Worm (Caenorhabditis elegans) whole organism, L4 larva: ENCODE data around the gene W08G11.5.

Experiments
- F44E2.7 ChIP-seq: fragments of 200-800 bp; sonication (Bioruptor generic); IDR thresholded peaks from 2 replicates; pipeline ENCODE4 v2.1.2; 2022; ENCODE audit warnings: missing genetic modification characterization, missing compliant biosample characterization
- F49E8.2 ChIP-seq: sonication (generic microtip); optimal IDR thresholded peaks from 2 replicates; lab custom pipeline; 2016; ENCODE audit warnings: missing compliant biosample characterization, mild to moderate bottlenecking, missing genetic modification characterization, borderline replicate concordance
- Y5F2A.4 ChIP-seq: fragments of 200-800 bp; sonication (Bioruptor generic); optimal IDR thresholded peaks from 2 replicates; lab custom pipeline; 2018; ENCODE audit warnings: mild to moderate bottlenecking, missing genetic modification characterization, missing compliant biosample characterization
- Y75B8A.6 ChIP-seq: fragments of 200-800 bp; sonication (Bioruptor generic); IDR thresholded peaks from 2 replicates; pipeline ENCODE4 v1.3.6; 2022; ENCODE audit warnings: missing genetic modification reagents, missing genetic modification characterization, missing compliant biosample characterization
- ZK337.2 ChIP-seq: fragments of 200-800 bp; sonication (Bioruptor generic); IDR thresholded peaks from 2 replicates; pipeline ENCODE4 v1.3.6; 2022; ENCODE audit warnings: missing genetic modification reagents, missing genetic modification characterization, missing compliant biosample characterization
- ama-1 ChIP-seq: fragments of 150-350 bp; optimal IDR thresholded peaks from 2 replicates; lab custom pipeline; 2014; ENCODE audit warnings: inconsistent platforms, mixed read lengths
- ceh-20 ChIP-seq: fragments of 200-800 bp; sonication (Bioruptor generic); IDR thresholded peaks from 2 replicates; pipeline ENCODE4 v1.3.6; 2022; ENCODE audit warnings: missing genetic modification reagents, missing genetic modification characterization, missing compliant biosample characterization
- ceh-28 ChIP-seq: fragments of 150-350 bp; optimal IDR thresholded peaks from 2 replicates; lab custom pipeline; 2014; ENCODE audit warnings: missing biosample characterization, missing genetic modification reagents, missing genetic modification characterization
- ceh-44 ChIP-seq: fragments of 200-800 bp; sonication (Bioruptor generic); IDR thresholded peaks from 2 replicates; pipeline ENCODE4 v1.3.6; 2022; ENCODE audit warnings: missing genetic modification reagents, missing genetic modification characterization, missing compliant biosample characterization
- ceh-62 ChIP-seq: sonication (generic microtip); optimal IDR thresholded peaks from 2 replicates; lab custom pipeline; 2017; ENCODE audit warnings: missing biosample characterization, missing genetic modification characterization
- ceh-82 ChIP-seq: sonication (generic microtip); optimal IDR thresholded peaks from 2 replicates; lab custom pipeline; 2017; ENCODE audit warnings: missing biosample characterization, missing genetic modification characterization
- cey-2 ChIP-seq: sonication (generic microtip); optimal IDR thresholded peaks from 3 replicates; lab custom pipeline; 2017; ENCODE audit warnings: missing genetic modification characterization, mild to moderate bottlenecking, missing compliant biosample characterization, antibody characterized with exemption, borderline replicate concordance; ENCODE audit not compliant: insufficient read depth
- ctbp-1 ChIP-seq: fragments of 200-800 bp; sonication (Bioruptor generic); IDR thresholded peaks from 2 replicates; pipeline ENCODE4 v1.3.6; 2022; ENCODE audit warnings: missing genetic modification reagents, missing genetic modification characterization, missing compliant biosample characterization
- daf-16 ChIP-seq, 3 experiments: sonication (generic microtip); optimal IDR thresholded peaks; 2 replicates each; lab custom pipeline; 2016 to 2017; ENCODE audit warnings: missing genetic modification characterization in 3 of 3, missing genetic modification reagents in 3 of 3, mild to moderate bottlenecking in 2 of 3, missing compliant biosample characterization in 2 of 3, missing biosample characterization in 1 of 3, moderate library complexity in 1 of 3
- dmd-6 ChIP-seq: fragments of 200-800 bp; sonication (Bioruptor generic); IDR thresholded peaks from 2 replicates; pipeline ENCODE4 v1.3.6; 2022; ENCODE audit warnings: missing genetic modification reagents, missing genetic modification characterization, missing compliant biosample characterization
- dpl-1 ChIP-seq: fragments of 150-350 bp; optimal IDR thresholded peaks from 2 replicates; lab custom pipeline; 2014; ENCODE audit warnings: missing biosample characterization, missing genetic modification reagents, missing genetic modification characterization
- dve-1 ChIP-seq: sonication (generic microtip); optimal IDR thresholded peaks from 2 replicates; lab custom pipeline; 2017; ENCODE audit warnings: antibody characterized with exemption, mild to moderate bottlenecking, missing genetic modification characterization, missing compliant biosample characterization; ENCODE audit not compliant: insufficient read depth
- egl-27 ChIP-seq: sonication (generic microtip); optimal IDR thresholded peaks from 3 replicates; lab custom pipeline; 2017; ENCODE audit warnings: missing biosample characterization, missing genetic modification reagents, missing genetic modification characterization
- fkh-10 ChIP-seq: fragments of 150-350 bp; optimal IDR thresholded peaks from 2 replicates; lab custom pipeline; 2014; ENCODE audit warnings: missing biosample characterization, missing genetic modification reagents, missing genetic modification characterization
- gei-8 ChIP-seq: fragments of 200-800 bp; sonication (Bioruptor generic); optimal IDR thresholded peaks from 2 replicates; lab custom pipeline; 2018; ENCODE audit warnings: mild to moderate bottlenecking, missing genetic modification characterization, missing compliant biosample characterization
- hif-1 ChIP-seq, 2 experiments: sonication (generic microtip); optimal IDR thresholded peaks; 2 replicates each; lab custom pipeline; 2016 to 2017; ENCODE audit warnings: missing compliant biosample characterization in 2 of 2, missing genetic modification characterization in 2 of 2, missing genetic modification reagents in 2 of 2, missing genotype in 2 of 2, mild to moderate bottlenecking in 1 of 2
- hlh-11 ChIP-seq: fragments of 200-800 bp; sonication (Bioruptor generic); optimal IDR thresholded peaks from 2 replicates; lab custom pipeline; 2018; ENCODE audit warnings: mild to moderate bottlenecking, missing genetic modification characterization, missing compliant biosample characterization
- hlh-30 ChIP-seq: sonication (generic microtip); optimal IDR thresholded peaks from 2 replicates; lab custom pipeline; 2017; ENCODE audit warnings: antibody characterized with exemption, mild to moderate bottlenecking, missing genetic modification characterization, missing compliant biosample characterization; ENCODE audit not compliant: insufficient read depth
- hmg-1.1 ChIP-seq: fragments of 200-800 bp; sonication (Bioruptor generic); IDR thresholded peaks from 2 replicates; pipeline ENCODE4 v1.3.6; 2022; ENCODE audit warnings: missing genetic modification reagents, missing genetic modification characterization, missing compliant biosample characterization
- lin-29 ChIP-seq: fragments of 200-800 bp; sonication (Bioruptor generic); IDR thresholded peaks from 2 replicates; pipeline ENCODE4 v1.3.6; 2022; ENCODE audit warnings: missing genetic modification reagents, missing genetic modification characterization, missing compliant biosample characterization
- lin-38 ChIP-seq: fragments of 200-800 bp; sonication (Bioruptor generic); IDR thresholded peaks from 2 replicates; pipeline ENCODE4 v1.3.6; 2022; ENCODE audit warnings: missing genetic modification reagents, missing genetic modification characterization, missing compliant biosample characterization
- lir-3 ChIP-seq: sonication (generic microtip); optimal IDR thresholded peaks from 2 replicates; lab custom pipeline; 2016; ENCODE audit warnings: mild to moderate bottlenecking, missing genetic modification characterization, missing compliant biosample characterization
- mdl-1 ChIP-seq, 2 experiments: fragments of 150-350 bp in 1 of 2; sonication (generic microtip) in 1 of 2; optimal IDR thresholded peaks; 2 replicates each; lab custom pipeline; 2014 to 2017; ENCODE audit warnings: missing biosample characterization in 2 of 2, missing genetic modification characterization in 2 of 2
- mep-1 ChIP-seq: fragments of 150-350 bp; sonication (generic microtip); optimal IDR thresholded peaks from 3 replicates; lab custom pipeline; 2014; ENCODE audit warnings: missing biosample characterization, missing genetic modification characterization
- mes-2 ChIP-seq: sonication (generic microtip); optimal IDR thresholded peaks from 2 replicates; lab custom pipeline; 2016; ENCODE audit warnings: missing genotype, mild to moderate bottlenecking, missing genetic modification characterization, missing compliant biosample characterization; ENCODE audit not compliant: poor library complexity, severe bottlenecking
- mxl-2 ChIP-seq: fragments of 200-800 bp; sonication (Bioruptor generic); conservative IDR thresholded peaks from 2 replicates; pipeline ENCODE4 v1.3.6; 2022; ENCODE audit warnings: missing genetic modification reagents, missing genetic modification characterization, missing compliant biosample characterization
- mxl-3 ChIP-seq: fragments of 200-800 bp; sonication (Bioruptor generic); optimal IDR thresholded peaks from 2 replicates; lab custom pipeline; 2018; ENCODE audit warnings: mild to moderate bottlenecking, missing genetic modification characterization, missing compliant biosample characterization
- nhr-102 ChIP-seq: sonication (generic microtip); optimal IDR thresholded peaks from 2 replicates; lab custom pipeline; 2016; ENCODE audit warnings: mild to moderate bottlenecking, missing genetic modification characterization, moderate library complexity, missing compliant biosample characterization
- nhr-237 ChIP-seq: sonication (generic microtip); optimal IDR thresholded peaks from 2 replicates; lab custom pipeline; 2017; ENCODE audit warnings: missing biosample characterization, missing genetic modification characterization
- nhr-28 ChIP-seq: fragments of 150-350 bp; optimal IDR thresholded peaks from 2 replicates; lab custom pipeline; 2014; ENCODE audit warnings: missing biosample characterization, missing genetic modification characterization
- nhr-6 ChIP-seq: fragments of 150-350 bp; optimal IDR thresholded peaks from 2 replicates; lab custom pipeline; 2014; ENCODE audit warnings: missing biosample characterization, missing genetic modification characterization
- nhr-77 ChIP-seq: fragments of 150-350 bp; optimal IDR thresholded peaks from 2 replicates; lab custom pipeline; 2014; ENCODE audit warnings: missing biosample characterization, missing genetic modification characterization
- pha-4 ChIP-seq, 2 experiments: fragments of 150-350 bp in 1 of 2; fragments of 200-800 bp in 1 of 2; sonication (Bioruptor generic) in 1 of 2; IDR thresholded peaks in 1 of 2; optimal IDR thresholded peaks in 1 of 2; 2 replicates each; pipeline versions ENCODE4 v1.3.6 to Lab custom; 2014 to 2022; ENCODE audit warnings: missing genetic modification characterization in 2 of 2, missing genetic modification reagents in 2 of 2, missing biosample characterization in 1 of 2, missing compliant biosample characterization in 1 of 2
- php-3 ChIP-seq: fragments of 200-800 bp; sonication (Bioruptor generic); IDR thresholded peaks from 2 replicates; pipeline ENCODE4 v1.3.6; 2022; ENCODE audit warnings: missing genetic modification reagents, missing genetic modification characterization, missing compliant biosample characterization
- pqm-1 ChIP-seq: sonication (generic microtip); optimal IDR thresholded peaks from 2 replicates; lab custom pipeline; 2017; ENCODE audit warnings: missing biosample characterization, missing genetic modification characterization
- sdz-12 ChIP-seq: fragments of 200-800 bp; sonication (Bioruptor generic); optimal IDR thresholded peaks from 2 replicates; lab custom pipeline; 2018; ENCODE audit warnings: mild to moderate bottlenecking, missing genetic modification characterization, missing compliant biosample characterization
- snpc-4 ChIP-seq: fragments of 150-350 bp; optimal IDR thresholded peaks from 2 replicates; lab custom pipeline; 2014; ENCODE audit warnings: missing biosample characterization, missing genetic modification characterization
- tra-1 ChIP-seq: fragments of 200-800 bp; sonication (Bioruptor generic); IDR thresholded peaks from 2 replicates; pipeline ENCODE4 v1.3.6; 2022; ENCODE audit warnings: missing genetic modification reagents, missing genetic modification characterization, missing compliant biosample characterization
- zag-1 ChIP-seq: fragments of 150-350 bp; optimal IDR thresholded peaks from 2 replicates; lab custom pipeline; 2014; ENCODE audit warnings: missing biosample characterization, missing genetic modification characterization
- zfp-2 ChIP-seq: sonication (generic microtip); optimal IDR thresholded peaks from 2 replicates; lab custom pipeline; 2016; ENCODE audit warnings: mild to moderate bottlenecking, missing genetic modification characterization, missing compliant biosample characterization
- ztf-11 ChIP-seq: fragments of 150-350 bp; optimal IDR thresholded peaks from 2 replicates; lab custom pipeline; 2014; ENCODE audit warnings: missing biosample characterization, missing genetic modification characterization

The W08G11.5 gene

ce11 chrV:16361350-16361749 is 15.0 kb upstream of the W08G11.5 start:
- TF ChIP-seq mxl-2 (GFP tag; lab: Robert Waterston, UW) (no peak), Y75B8A.6 (GFP tag; lab: Robert Waterston, UW) (no peak), ceh-28 (no peak), mep-1 (tag; lab: Kevin White, UChicago) (no peak), lir-3 (tag; lab: Kevin White, UChicago) (no peak), nhr-6 (tag; lab: Kevin White, UChicago) (no peak), ztf-11 (tag; lab: Kevin White, UChicago) (no peak), tra-1 (GFP tag; lab: Robert Waterston, UW) (no peak), zfp-2 (tag; lab: Kevin White, UChicago) (no peak), snpc-4 (tag; lab: Kevin White, UChicago) (no peak), mxl-3 (GFP tag; lab: Kevin White, UChicago) (no peak), ceh-82 (no peak), ctbp-1 (GFP tag; lab: Robert Waterston, UW) (no peak), F44E2.7 (no peak), ZK337.2 (GFP tag; lab: Robert Waterston, UW) (no peak), ceh-44 (GFP tag; lab: Robert Waterston, UW) (no peak)

- TF ChIP-seq lin-38, result no peak
- TF ChIP-seq nhr-28, result peak; percentile 55
- no peak for TF ChIP-seq F44E2.7
- TF ChIP-seq dve-1, result peak; percentile 40
- peak; percentile 3 for TF ChIP-seq dpl-1 (GFP tag; lab: Kevin White, UChicago)
- TF ChIP-seq nhr-237, result no peak
- TF ChIP-seq hif-1 (tag; optimal IDR thresholded peaks at IDR 0.05; lab: Kevin White, UChicago), result no peak
- no peak for TF ChIP-seq fkh-10 (GFP tag; lab: Kevin White, UChicago)
- no peak for TF ChIP-seq ama-1 (lab: Kevin White, UChicago)
- TF ChIP-seq egl-27 (tag; lab: Kevin White, UChicago), result no peak
- TF ChIP-seq F49E8.2, result no peak
- TF ChIP-seq gei-8 (GFP tag; lab: Kevin White, UChicago), result no peak
- peak; percentile 42 for TF ChIP-seq mep-1 (tag; lab: Kevin White, UChicago)
- peak; percentile 30 for TF ChIP-seq mes-2
- TF ChIP-seq hmg-1.1 (GFP tag; lab: Robert Waterston, UW), result 0 out of 2 replicates have a peak, but pooled peaks have one; percentile 15
- peak; percentile 12 for TF ChIP-seq hlh-30 (tag; lab: Kevin White, UChicago)
- TF ChIP-seq hlh-11, result peak; percentile 73
- peak; percentile 25 for TF ChIP-seq nhr-102 (tag; lab: Kevin White, UChicago)
- no peak for TF ChIP-seq Y5F2A.4
- TF ChIP-seq lin-29 (GFP tag; lab: Robert Waterston, UW), result no peak
- no peak for TF ChIP-seq ceh-20 (GFP tag; lab: Robert Waterston, UW)
- no peak for TF ChIP-seq mxl-2 (GFP tag; lab: Robert Waterston, UW)
- TF ChIP-seq ztf-11 (tag; lab: Kevin White, UChicago), result no peak
- no peak for TF ChIP-seq zfp-2 (tag; lab: Kevin White, UChicago)
- no peak for TF ChIP-seq nhr-6 (tag; lab: Kevin White, UChicago)
- TF ChIP-seq snpc-4 (tag; lab: Kevin White, UChicago), result no peak
- peak in 1 of 2 experiments; percentile 28 for TF ChIP-seq mdl-1 (tag; optimal IDR thresholded peaks at IDR 0.05; lab: Kevin White, UChicago)
- peak; percentile 48 for TF ChIP-seq pqm-1
- no peak for TF ChIP-seq ceh-28
- TF ChIP-seq pha-4 (GFP tag; IDR thresholded peaks at IDR 0.05; lab: Robert Waterston, UW), result 0 out of 2 replicates have a peak, but pooled peaks have one; percentile 34
- TF ChIP-seq pha-4 (tag; optimal IDR thresholded peaks at IDR 0.05; lab: Kevin White, UChicago), result no peak
- TF ChIP-seq php-3 (GFP tag; lab: Robert Waterston, UW), result peak; percentile 30; the same call in 1 of the 2 replicates
- TF ChIP-seq daf-16 (GFP tag; optimal IDR thresholded peaks at IDR 0.05; lab: Kevin White, UChicago), result no peak
- TF ChIP-seq daf-16 (tag; optimal IDR thresholded peaks at IDR 0.05; lab: Kevin White, UChicago), result peak; percentile 63
- no peak for TF ChIP-seq sdz-12 (GFP tag; lab: Kevin White, UChicago)
- no peak for TF ChIP-seq nhr-77 (tag; lab: Kevin White, UChicago)
- TF ChIP-seq dmd-6 (GFP tag; lab: Robert Waterston, UW), result peak; percentile 61; the same call in 1 of the 2 replicates
- TF ChIP-seq ceh-62 (tag; lab: Kevin White, UChicago), result no peak
- no peak for TF ChIP-seq ceh-44 (GFP tag; lab: Robert Waterston, UW)
- TF ChIP-seq cey-2 (tag; lab: Kevin White, UChicago), result no peak
- no peak for TF ChIP-seq zag-1 (tag; lab: Kevin White, UChicago)
Measured at ce11 chrV:16357253-16357652, 10.9 kb upstream of the W08G11.5 start, which contains the start of gene pptr-1. Gene pptr-1 (plus strand): TSS chrV:16357521.
